Worm (Caenorhabditis elegans) whole organism, mixed stage, embryonic: Measurements from ENCODE around the gene spsb-2.

Source experiments
- M03D4.4 ChIP-seq: sonication (generic microtip); optimal IDR thresholded peaks from 2 replicates; lab custom pipeline; 2017; ENCODE audit warnings: mild to moderate bottlenecking, missing genetic modification characterization, missing compliant biosample characterization
- bed-3 ChIP-seq: fragments of 200-800 bp; sonication (Bioruptor generic); optimal IDR thresholded peaks from 3 replicates; lab custom pipeline; 2018; ENCODE audit warnings: mild to moderate bottlenecking, missing genetic modification characterization, moderate library complexity, missing compliant biosample characterization
- blmp-1 ChIP-seq: fragments of 150-350 bp; optimal IDR thresholded peaks from 2 replicates; lab custom pipeline; 2014; ENCODE audit warnings: missing biosample characterization, missing genetic modification characterization
- ceh-39 ChIP-seq: fragments of 150-350 bp; optimal IDR thresholded peaks from 2 replicates; lab custom pipeline; 2014; ENCODE audit warnings: missing biosample characterization, missing genetic modification characterization
- ceh-43 ChIP-seq: fragments of 200-800 bp; sonication (Bioruptor generic); optimal IDR thresholded peaks from 2 replicates; lab custom pipeline; 2018; ENCODE audit warnings: mild to moderate bottlenecking, missing genetic modification characterization, moderate library complexity, missing compliant biosample characterization
- ceh-83 ChIP-seq: fragments of 200-800 bp; sonication (Bioruptor generic); optimal IDR thresholded peaks from 2 replicates; lab custom pipeline; 2018; ENCODE audit warnings: mild to moderate bottlenecking, missing genetic modification characterization, missing compliant biosample characterization
- ces-1 ChIP-seq: fragments of 150-350 bp; optimal IDR thresholded peaks from 2 replicates; lab custom pipeline; 2014; ENCODE audit warnings: missing biosample characterization, missing genetic modification reagents, missing genetic modification characterization
- cnd-1 ChIP-seq: fragments of 200-800 bp; sonication (Bioruptor generic); optimal IDR thresholded peaks from 2 replicates; lab custom pipeline; 2018; ENCODE audit warnings: mild to moderate bottlenecking, missing genetic modification characterization, missing compliant biosample characterization
- drap-1 ChIP-seq: fragments of 200-800 bp; sonication (Bioruptor generic); optimal IDR thresholded peaks from 3 replicates; lab custom pipeline; 2018; ENCODE audit warnings: mild to moderate bottlenecking, missing genetic modification characterization, missing compliant biosample characterization
- elt-1 ChIP-seq: sonication (generic microtip); optimal IDR thresholded peaks from 2 replicates; lab custom pipeline; 2017; ENCODE audit warnings: missing genetic modification characterization, mild to moderate bottlenecking, missing compliant biosample characterization, antibody characterized with exemption, moderate library complexity, borderline replicate concordance; ENCODE audit not compliant: insufficient read depth
- elt-3 ChIP-seq: fragments of 150-350 bp; optimal IDR thresholded peaks from 2 replicates; lab custom pipeline; 2014; ENCODE audit warnings: missing biosample characterization, missing genetic modification characterization
- flh-1 ChIP-seq: fragments of 200-800 bp; sonication (Bioruptor generic); optimal IDR thresholded peaks from 2 replicates; lab custom pipeline; 2018; ENCODE audit warnings: mild to moderate bottlenecking, missing genetic modification characterization, moderate library complexity, missing compliant biosample characterization
- hlh-1 ChIP-seq: fragments of 150-350 bp; optimal IDR thresholded peaks from 2 replicates; lab custom pipeline; 2014; ENCODE audit warnings: missing biosample characterization, missing genetic modification reagents, missing genetic modification characterization
- lin-13 ChIP-seq: fragments of 150-350 bp; optimal IDR thresholded peaks from 2 replicates; lab custom pipeline; 2014; ENCODE audit warnings: missing biosample characterization, missing genetic modification characterization
- lsy-2 ChIP-seq: fragments of 150-350 bp; optimal IDR thresholded peaks from 2 replicates; lab custom pipeline; 2014; ENCODE audit warnings: missing biosample characterization, missing genetic modification characterization
- mab-5 ChIP-seq: fragments of 150-350 bp; optimal IDR thresholded peaks from 2 replicates; lab custom pipeline; 2014; ENCODE audit warnings: missing biosample characterization, missing genetic modification characterization
- mep-1 ChIP-seq: fragments of 150-350 bp; optimal IDR thresholded peaks from 2 replicates; lab custom pipeline; 2017; ENCODE audit warnings: missing biosample characterization, missing genetic modification reagents, missing genetic modification characterization, inconsistent platforms
- mls-2 ChIP-seq: sonication (generic microtip); optimal IDR thresholded peaks from 2 replicates; lab custom pipeline; 2016; ENCODE audit warnings: mild to moderate bottlenecking, missing genetic modification characterization, moderate library complexity, missing compliant biosample characterization
- nhr-12 ChIP-seq: fragments of 150-350 bp; optimal IDR thresholded peaks from 2 replicates; lab custom pipeline; 2014; ENCODE audit warnings: missing biosample characterization, missing genetic modification characterization
- nhr-2 ChIP-seq: fragments of 150-350 bp; optimal IDR thresholded peaks from 2 replicates; lab custom pipeline; 2014; ENCODE audit warnings: missing biosample characterization, missing genetic modification characterization
- nhr-28 ChIP-seq: fragments of 150-350 bp; optimal IDR thresholded peaks from 2 replicates; lab custom pipeline; 2014; ENCODE audit warnings: missing biosample characterization, missing genetic modification characterization
- nhr-76 ChIP-seq: sonication (generic microtip); optimal IDR thresholded peaks from 2 replicates; lab custom pipeline; 2017; ENCODE audit warnings: missing biosample characterization, missing genetic modification characterization
- pha-4 ChIP-seq: fragments of 150-350 bp; optimal IDR thresholded peaks from 2 replicates; lab custom pipeline; 2018; ENCODE audit warnings: missing biosample characterization, missing genetic modification reagents, missing genetic modification characterization
- sem-2 ChIP-seq: fragments of 200-800 bp; sonication (Bioruptor generic); optimal IDR thresholded peaks from 2 replicates; lab custom pipeline; 2018; ENCODE audit warnings: mild to moderate bottlenecking, missing genetic modification characterization, missing compliant biosample characterization
- snpc-4 ChIP-seq: fragments of 150-350 bp; optimal IDR thresholded peaks from 2 replicates; lab custom pipeline; 2014; ENCODE audit warnings: missing biosample characterization, missing genetic modification characterization
- sptf-1 ChIP-seq: sonication (generic microtip); optimal IDR thresholded peaks from 2 replicates; lab custom pipeline; 2017; ENCODE audit warnings: mild to moderate bottlenecking, missing genetic modification characterization, moderate library complexity, missing compliant biosample characterization
- tbx-8 ChIP-seq: fragments of 200-800 bp; sonication (Bioruptor generic); optimal IDR thresholded peaks from 2 replicates; lab custom pipeline; 2018; ENCODE audit warnings: mild to moderate bottlenecking, missing genetic modification characterization, moderate library complexity, missing compliant biosample characterization
- unc-39 ChIP-seq: fragments of 150-350 bp; optimal IDR thresholded peaks from 2 replicates; lab custom pipeline; 2014; ENCODE audit warnings: missing biosample characterization, missing genetic modification characterization
- unc-62 ChIP-seq: fragments of 150-350 bp; optimal IDR thresholded peaks from 2 replicates; lab custom pipeline; 2014; ENCODE audit warnings: missing biosample characterization, missing genetic modification reagents, missing genetic modification characterization
- zip-8 ChIP-seq: fragments of 150-350 bp; optimal IDR thresholded peaks from 2 replicates; lab custom pipeline; 2014; ENCODE audit warnings: missing biosample characterization, missing genetic modification characterization
- ztf-11 ChIP-seq: fragments of 150-350 bp; optimal IDR thresholded peaks from 2 replicates; lab custom pipeline; 2014; ENCODE audit warnings: missing biosample characterization, missing genetic modification characterization

The spsb-2 gene

DNA sequence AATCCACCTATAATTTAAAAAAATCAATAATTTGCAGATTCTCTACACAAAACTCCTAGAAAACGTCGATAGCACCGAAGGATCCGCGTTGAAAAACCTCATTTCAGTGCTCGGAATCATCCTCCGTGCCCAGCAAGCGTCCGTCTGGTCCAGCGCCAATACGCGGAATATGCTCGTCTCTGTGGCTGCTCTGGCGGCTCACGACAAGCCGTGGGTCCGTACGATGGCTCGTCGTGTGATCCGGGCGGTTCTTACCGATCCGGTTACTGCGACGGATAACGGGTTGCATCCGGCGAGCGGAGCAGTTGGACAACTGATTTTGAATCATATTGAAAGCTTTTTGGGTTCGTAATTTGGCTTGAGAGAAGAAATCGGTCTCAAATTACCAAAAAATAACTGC lies 5.5 kb downstream of the spsb-2 start:
- TF ChIP-seq nhr-76 (no peak), hlh-1 (tag; lab: Kevin White, UChicago) (no peak), ces-1 (GFP tag; lab: Kevin White, UChicago) (no peak), tbx-8 (GFP tag; lab: Kevin White, UChicago) (no peak), cnd-1 (tag; lab: Kevin White, UChicago) (no peak), lin-13 (tag; lab: Kevin White, UChicago) (no peak), mep-1 (tag; lab: Kevin White, UChicago) (no peak), bed-3 (GFP tag; lab: Kevin White, UChicago) (no peak), nhr-12 (tag; lab: Kevin White, UChicago) (no peak), flh-1 (GFP tag; lab: Kevin White, UChicago) (no peak), elt-3 (tag; lab: Kevin White, UChicago) (no peak), lsy-2 (tag; lab: Kevin White, UChicago) (no peak), snpc-4 (tag; lab: Kevin White, UChicago) (no peak), sem-2 (GFP tag; lab: Kevin White, UChicago) (no peak), nhr-2 (tag; lab: Kevin White, UChicago) (no peak), zip-8 (no peak), mls-2 (tag; lab: Kevin White, UChicago) (no peak), unc-39 (tag; lab: Kevin White, UChicago) (no peak), ceh-39 (no peak), M03D4.4 (tag; lab: Kevin White, UChicago) (no peak)

DNA sequence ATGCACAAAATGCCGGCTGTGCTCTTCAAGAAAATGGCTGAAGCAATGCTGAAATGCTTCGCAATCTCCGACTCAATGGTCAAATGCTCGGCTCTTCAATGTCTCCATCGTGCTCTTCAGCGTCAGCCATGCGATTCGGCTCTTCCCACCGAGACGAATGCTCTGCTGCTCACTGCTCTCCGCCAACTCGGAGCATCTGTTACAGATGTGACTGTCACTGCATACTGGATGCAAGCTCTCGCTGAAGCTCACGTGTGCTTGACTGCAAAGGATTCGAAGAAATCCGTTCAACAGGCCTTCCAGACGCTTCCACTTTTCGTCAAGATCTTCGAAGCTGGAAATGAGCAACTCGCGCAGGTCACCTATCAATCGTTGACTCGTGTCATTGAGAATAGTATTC lies 7.0 kb downstream of the spsb-2 start:
- TF ChIP-seq unc-39 (tag; lab: Kevin White, UChicago) (no peak), mep-1 (tag; lab: Kevin White, UChicago) (no peak), lin-13 (tag; lab: Kevin White, UChicago) (no peak), ztf-11 (no peak), sem-2 (GFP tag; lab: Kevin White, UChicago) (no peak), M03D4.4 (tag; lab: Kevin White, UChicago) (no peak)
- TF ChIP-seq, all 35 proteins: peak for 0

DNA sequence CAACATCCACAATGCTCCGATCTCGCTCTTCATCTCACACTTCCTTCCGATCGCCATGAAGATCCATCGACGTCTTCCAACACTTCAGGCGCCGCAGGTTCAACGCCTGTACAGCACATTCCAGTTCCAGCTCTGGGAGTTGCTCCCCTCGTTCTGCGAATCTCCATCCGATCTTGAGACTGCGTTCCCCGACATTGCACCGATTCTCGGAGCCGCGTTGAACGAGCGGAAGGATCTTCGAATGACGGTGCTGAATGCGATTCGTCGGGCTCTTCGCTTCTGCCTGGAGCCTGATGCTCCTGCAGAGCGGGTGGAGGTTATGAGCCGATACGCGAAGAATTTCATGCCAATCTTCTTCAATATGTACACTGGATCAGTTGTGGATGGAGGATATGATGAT lies 9.5 kb downstream of the spsb-2 start:
- no peak for TF ChIP-seq hlh-1 (tag; lab: Kevin White, UChicago)
- no peak for TF ChIP-seq drap-1
- TF ChIP-seq sptf-1 (tag; lab: Kevin White, UChicago) = no peak
- TF ChIP-seq zip-8 = no peak
- no peak for TF ChIP-seq blmp-1
- no peak for TF ChIP-seq mls-2 (tag; lab: Kevin White, UChicago)
- no peak for TF ChIP-seq ztf-11
- no peak for TF ChIP-seq mep-1 (tag; lab: Kevin White, UChicago)

DNA sequence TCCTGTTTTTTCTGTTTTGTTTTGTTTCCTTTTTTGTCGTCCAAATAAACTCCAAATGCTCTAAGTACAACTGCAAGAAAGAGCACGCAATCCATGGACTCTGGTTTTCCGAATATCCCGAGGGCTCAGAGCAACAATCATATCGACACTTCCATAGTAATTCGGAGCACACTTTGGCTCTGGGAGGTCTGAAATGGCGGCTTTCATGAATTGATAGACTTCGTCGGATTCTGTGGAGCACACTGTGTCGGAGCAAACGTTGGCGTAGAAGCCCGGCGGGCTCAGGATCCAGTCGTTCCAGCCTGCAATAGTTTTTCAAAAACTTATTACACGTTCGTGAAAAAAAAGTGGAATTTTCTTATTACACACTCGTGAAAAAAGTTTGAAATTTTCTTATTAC lies 14.7 kb downstream of the spsb-2 start:
- TF ChIP-seq elt-3 (tag; lab: Kevin White, UChicago) (no peak), flh-1 (GFP tag; lab: Kevin White, UChicago) (no peak), cnd-1 (tag; lab: Kevin White, UChicago) (no peak), elt-1 (no peak), mep-1 (tag; lab: Kevin White, UChicago) (no peak), nhr-2 (tag; lab: Kevin White, UChicago) (no peak), sem-2 (GFP tag; lab: Kevin White, UChicago) (no peak)

DNA sequence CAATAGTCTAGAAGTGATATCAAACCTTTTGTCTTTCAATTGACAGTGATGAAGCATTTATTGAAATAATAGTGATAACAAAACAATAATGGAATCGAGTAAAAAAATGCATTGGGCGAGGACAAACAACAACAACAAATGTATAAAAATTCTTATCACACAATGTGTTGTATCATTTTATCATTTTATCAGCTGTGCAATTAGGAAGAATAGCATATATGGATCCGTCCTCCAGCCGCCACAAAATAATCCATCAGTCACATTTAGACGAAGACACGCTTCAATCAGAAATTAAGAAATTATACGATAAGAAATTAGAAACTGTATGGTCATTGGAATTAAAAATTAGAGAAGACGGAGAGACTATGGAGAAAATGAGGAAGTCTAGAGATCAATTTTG lies 21.4 kb downstream of the spsb-2 start, which contains the start of gene tig-3:
Gene tig-3, minus strand, starts transcription at position 200 of the 400 bp plus-strand sequence.
- TF ChIP-seq drap-1 (no peak), pha-4 (tag; lab: Kevin White, UChicago) (no peak), lsy-2 (tag; lab: Kevin White, UChicago) (no peak), mls-2 (tag; lab: Kevin White, UChicago) (no peak), tbx-8 (GFP tag; lab: Kevin White, UChicago) (no peak), ceh-39 (no peak), hlh-1 (tag; lab: Kevin White, UChicago) (no peak), cnd-1 (tag; lab: Kevin White, UChicago) (no peak), ceh-83 (no peak), ceh-43 (GFP tag; lab: Kevin White, UChicago) (no peak), M03D4.4 (tag; lab: Kevin White, UChicago) (no peak)

DNA sequence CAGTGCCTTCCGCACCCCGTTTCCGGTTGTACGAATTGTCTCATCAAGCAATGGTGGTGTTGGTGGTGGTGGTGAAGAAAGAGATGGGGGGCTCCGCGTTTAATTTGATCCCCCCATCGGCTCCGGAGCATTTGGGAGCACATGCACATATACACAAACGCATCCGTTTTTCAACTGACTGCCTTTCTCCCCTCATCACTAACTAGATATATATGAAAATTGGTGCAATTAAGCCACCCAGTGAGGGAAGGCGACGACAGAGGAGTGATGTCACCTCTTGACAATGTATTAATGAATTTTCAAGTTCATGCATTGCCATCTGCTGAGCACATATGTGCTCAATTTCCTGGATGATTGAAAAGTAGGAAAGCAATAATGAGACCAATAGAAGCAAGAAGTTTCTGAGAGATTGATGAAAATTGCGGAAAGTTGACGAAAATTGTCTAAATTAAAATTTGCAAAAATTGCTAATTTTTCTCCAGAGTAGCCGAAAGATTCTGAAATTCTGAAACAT lies 23.9 kb downstream of the spsb-2 start:
- TF ChIP-seq ceh-43 (GFP tag; lab: Kevin White, UChicago) = peak; percentile 19
- no peak for TF ChIP-seq nhr-28 (tag; lab: Kevin White, UChicago)
- no peak for TF ChIP-seq elt-3 (tag; lab: Kevin White, UChicago)
- no peak for TF ChIP-seq cnd-1 (tag; lab: Kevin White, UChicago)
- TF ChIP-seq snpc-4 (tag; lab: Kevin White, UChicago) = no peak
- no peak for TF ChIP-seq blmp-1
- peak; percentile 15 for TF ChIP-seq drap-1
- no peak for TF ChIP-seq mab-5
- no peak for TF ChIP-seq nhr-2 (tag; lab: Kevin White, UChicago)
- TF ChIP-seq ces-1 (GFP tag; lab: Kevin White, UChicago) = peak; percentile 98
- peak; percentile 19 for TF ChIP-seq unc-62 (GFP tag; lab: Kevin White, UChicago)
